Worm (Caenorhabditis elegans) whole organism, young adult: ENCODE measurements around the gene mrpl-39.
A peak's percentile ranks its signal among the peaks of the same experiment; 100 is the strongest.

ENCODE experiments used
- B0261.1 ChIP-seq: sonication (generic microtip); optimal IDR thresholded peaks from 2 replicates; lab custom pipeline; 2016; ENCODE audit warnings: mild to moderate bottlenecking, missing genetic modification characterization, moderate library complexity, missing compliant biosample characterization
- C06A6.2 ChIP-seq: fragments of 200-800 bp; sonication (Bioruptor generic); conservative IDR thresholded peaks from 2 replicates; pipeline ENCODE4 v1.3.6; 2022; ENCODE audit warnings: missing genetic modification characterization, missing compliant biosample characterization
- C17E4.6 ChIP-seq: fragments of 200-800 bp; sonication (Bioruptor generic); IDR thresholded peaks from 2 replicates; pipeline ENCODE4 v1.3.6; 2022; ENCODE audit warnings: missing genetic modification reagents, missing genetic modification characterization, missing compliant biosample characterization
- D2030.7 ChIP-seq: fragments of 200-800 bp; sonication (Bioruptor generic); IDR thresholded peaks from 2 replicates; pipeline ENCODE4 v1.3.6; 2022; ENCODE audit warnings: missing genetic modification reagents, missing genetic modification characterization, missing compliant biosample characterization
- F33H1.4 ChIP-seq: fragments of 200-800 bp; sonication (Bioruptor generic); IDR thresholded peaks from 2 replicates; pipeline ENCODE4 v1.3.6; 2022; ENCODE audit warnings: missing genetic modification reagents, missing genetic modification characterization, missing compliant biosample characterization
- F37B4.10 ChIP-seq: fragments of 200-800 bp; sonication (Bioruptor generic); IDR thresholded peaks from 2 replicates; pipeline ENCODE4 v1.3.6; 2022; ENCODE audit warnings: missing genetic modification characterization, missing compliant biosample characterization
- F49E8.2 ChIP-seq: sonication (generic microtip); optimal IDR thresholded peaks from 3 replicates; lab custom pipeline; 2017; ENCODE audit warnings: missing genetic modification characterization, mild to moderate bottlenecking, missing compliant biosample characterization, antibody characterized with exemption, moderate library complexity; ENCODE audit not compliant: insufficient read depth
- F57A8.1 ChIP-seq: fragments of 200-800 bp; sonication (Bioruptor generic); optimal IDR thresholded peaks from 2 replicates; lab custom pipeline; 2018; ENCODE audit warnings: mild to moderate bottlenecking, missing genetic modification characterization, moderate library complexity, missing compliant biosample characterization
- K11D2.4 ChIP-seq: fragments of 200-800 bp; sonication (Bioruptor generic); IDR thresholded peaks from 2 replicates; pipeline ENCODE4 v1.3.6; 2022; ENCODE audit warnings: missing genetic modification reagents, missing genetic modification characterization, missing compliant biosample characterization
- Y67H2A.10 ChIP-seq: fragments of 200-800 bp; sonication (Bioruptor generic); conservative IDR thresholded peaks from 2 replicates; pipeline ENCODE4 v1.3.6; 2022; ENCODE audit warnings: missing genetic modification reagents, missing genetic modification characterization, missing compliant biosample characterization
- Y79H2A.3 ChIP-seq: fragments of 200-800 bp; sonication (Bioruptor generic); conservative IDR thresholded peaks from 2 replicates; pipeline ENCODE4 v1.3.6; 2022; ENCODE audit warnings: missing genetic modification reagents, missing genetic modification characterization, missing compliant biosample characterization
- akir-1 ChIP-seq: fragments of 200-800 bp; sonication (Bioruptor generic); optimal IDR thresholded peaks from 2 replicates; lab custom pipeline; 2018; ENCODE audit warnings: mild to moderate bottlenecking, missing genetic modification characterization, moderate library complexity, missing compliant biosample characterization
- aptf-2 ChIP-seq: fragments of 200-800 bp; sonication (Bioruptor generic); conservative IDR thresholded peaks from 2 replicates; pipeline ENCODE4 v1.3.6; 2022; ENCODE audit warnings: missing genetic modification reagents, missing genetic modification characterization, missing compliant biosample characterization
- athp-1 ChIP-seq: sonication (generic microtip); optimal IDR thresholded peaks from 2 replicates; lab custom pipeline; 2017; ENCODE audit warnings: mild to moderate bottlenecking, missing genetic modification characterization, missing compliant biosample characterization
- attf-3 ChIP-seq: fragments of 200-800 bp; sonication (Bioruptor generic); conservative IDR thresholded peaks from 2 replicates; pipeline ENCODE4 v1.3.6; 2022; ENCODE audit warnings: missing genetic modification reagents, missing genetic modification characterization, missing compliant biosample characterization
- bed-1 ChIP-seq: fragments of 200-800 bp; sonication (Bioruptor generic); IDR thresholded peaks from 2 replicates; pipeline ENCODE4 v1.3.6; 2022; ENCODE audit warnings: missing genetic modification reagents, missing genetic modification characterization, missing compliant biosample characterization
- ccch-3 ChIP-seq: fragments of 200-800 bp; sonication (Bioruptor generic); optimal IDR thresholded peaks from 2 replicates; lab custom pipeline; 2018; ENCODE audit warnings: mild to moderate bottlenecking, missing genetic modification characterization, missing compliant biosample characterization
- ceh-100 ChIP-seq: fragments of 200-800 bp; sonication (Bioruptor generic); IDR thresholded peaks from 2 replicates; pipeline ENCODE4 v1.3.6; 2022; ENCODE audit warnings: missing genetic modification reagents, missing genetic modification characterization, missing compliant biosample characterization
- ceh-79 ChIP-seq: sonication (generic microtip); optimal IDR thresholded peaks from 2 replicates; lab custom pipeline; 2017; ENCODE audit warnings: mild to moderate bottlenecking, missing genetic modification characterization, missing compliant biosample characterization
- gei-17 ChIP-seq: fragments of 200-800 bp; sonication (Bioruptor generic); optimal IDR thresholded peaks from 2 replicates; lab custom pipeline; 2018; ENCODE audit warnings: mild to moderate bottlenecking, missing genetic modification characterization, missing compliant biosample characterization
- hmg-20 ChIP-seq: fragments of 200-800 bp; sonication (Bioruptor generic); IDR thresholded peaks from 2 replicates; pipeline ENCODE4 v1.3.6; 2022; ENCODE audit warnings: missing genetic modification reagents, missing genetic modification characterization, missing compliant biosample characterization
- let-607 ChIP-seq, 2 experiments: fragments of 200-800 bp in 1 of 2; sonication (Bioruptor generic) in 1 of 2; sonication (generic microtip) in 1 of 2; optimal IDR thresholded peaks; 2 replicates each; lab custom pipeline; 2016 to 2018; ENCODE audit warnings: mild to moderate bottlenecking in 2 of 2, missing compliant biosample characterization in 2 of 2, missing genetic modification characterization in 2 of 2, moderate library complexity in 2 of 2, missing genotype in 1 of 2
- lin-35 ChIP-seq, 3 experiments: fragments of 150-350 bp in 2 of 3; sonication (generic microtip) in 1 of 3; optimal IDR thresholded peaks; 2 replicates each; lab custom pipeline; 2014 to 2018; ENCODE audit warnings: missing biosample characterization in 3 of 3, missing genetic modification characterization in 3 of 3, missing genetic modification reagents in 3 of 3
- lin-54 ChIP-seq: fragments of 200-800 bp; sonication (Bioruptor generic); optimal IDR thresholded peaks from 2 replicates; lab custom pipeline; 2018; ENCODE audit warnings: mild to moderate bottlenecking, missing genetic modification characterization, missing compliant biosample characterization
- madf-8 ChIP-seq: fragments of 200-800 bp; sonication (Bioruptor generic); conservative IDR thresholded peaks from 2 replicates; pipeline ENCODE4 v1.3.6; 2022; ENCODE audit warnings: missing genetic modification reagents, missing genetic modification characterization, missing compliant biosample characterization
- mel-28 ChIP-seq: sonication (generic microtip); optimal IDR thresholded peaks from 2 replicates; lab custom pipeline; 2016; ENCODE audit warnings: borderline replicate concordance, mild to moderate bottlenecking, missing genetic modification characterization, missing compliant biosample characterization
- mes-4 ChIP-seq: sonication (generic microtip); optimal IDR thresholded peaks from 2 replicates; lab custom pipeline; 2016; ENCODE audit warnings: missing genotype, missing genetic modification characterization, missing compliant biosample characterization
- mxl-1 ChIP-seq: sonication (generic microtip); optimal IDR thresholded peaks from 2 replicates; lab custom pipeline; 2016; ENCODE audit warnings: missing genetic modification characterization, missing compliant biosample characterization
- nfya-1 ChIP-seq: sonication (generic microtip); optimal IDR thresholded peaks from 2 replicates; lab custom pipeline; 2017; ENCODE audit warnings: antibody characterized with exemption, missing compliant biosample characterization, missing genetic modification characterization, borderline replicate concordance; ENCODE audit not compliant: insufficient read depth
- nfya-2 ChIP-seq: fragments of 200-800 bp; sonication (Bioruptor generic); IDR thresholded peaks from 2 replicates; pipeline ENCODE4 v1.3.6; 2022; ENCODE audit warnings: missing genetic modification reagents, missing genetic modification characterization, missing compliant biosample characterization
- nhr-120 ChIP-seq: fragments of 200-800 bp; sonication (Bioruptor generic); IDR thresholded peaks from 2 replicates; pipeline ENCODE4 v1.3.6; 2022; ENCODE audit warnings: missing genetic modification characterization, missing compliant biosample characterization
- nhr-27 ChIP-seq: fragments of 200-800 bp; sonication (Bioruptor generic); optimal IDR thresholded peaks from 2 replicates; lab custom pipeline; 2018; ENCODE audit warnings: mild to moderate bottlenecking, missing genetic modification characterization, moderate library complexity, missing compliant biosample characterization
- nhr-80 ChIP-seq: sonication (generic microtip); optimal IDR thresholded peaks from 2 replicates; lab custom pipeline; 2016; ENCODE audit warnings: missing genetic modification characterization, missing compliant biosample characterization
- pha-4 ChIP-seq: fragments of 150-350 bp; sonication (generic microtip); optimal IDR thresholded peaks from 2 replicates; lab custom pipeline; 2014; ENCODE audit warnings: missing biosample characterization, missing genetic modification reagents, missing genetic modification characterization
- rcor-1 ChIP-seq: fragments of 200-800 bp; sonication (Bioruptor generic); IDR thresholded peaks from 2 replicates; pipeline ENCODE4 v1.3.6; 2022; ENCODE audit warnings: missing genetic modification reagents, missing genetic modification characterization, missing compliant biosample characterization
- rpc-1 ChIP-seq, 2 experiments: fragments of 150-350 bp in 1 of 2; sonication (generic microtip) in 1 of 2; optimal IDR thresholded peaks; 2 replicates each; lab custom pipeline; 2014 to 2018; ENCODE audit warnings: missing biosample characterization in 1 of 2, missing genetic modification characterization in 1 of 2, missing genetic modification reagents in 1 of 2, missing genotype in 1 of 2
- sea-2 ChIP-seq: fragments of 200-800 bp; sonication (Bioruptor generic); IDR thresholded peaks from 2 replicates; pipeline ENCODE4 v1.3.6; 2022; ENCODE audit warnings: missing genetic modification characterization, missing compliant biosample characterization
- tbx-9 ChIP-seq: sonication (generic microtip); optimal IDR thresholded peaks from 2 replicates; lab custom pipeline; 2016; ENCODE audit warnings: borderline replicate concordance, missing genetic modification characterization, inconsistent platforms, missing compliant biosample characterization
- zim-3 ChIP-seq: sonication (generic microtip); optimal IDR thresholded peaks from 2 replicates; lab custom pipeline; 2017; ENCODE audit warnings: mild to moderate bottlenecking, missing genetic modification characterization, moderate library complexity, missing compliant biosample characterization
- ztf-26 ChIP-seq: sonication (generic microtip); optimal IDR thresholded peaks from 2 replicates; lab custom pipeline; 2017; ENCODE audit warnings: missing genetic modification characterization, missing compliant biosample characterization
- ztf-6 ChIP-seq: fragments of 200-800 bp; sonication (Bioruptor generic); IDR thresholded peaks from 2 replicates; pipeline ENCODE4 v1.3.6; 2022; ENCODE audit warnings: missing genetic modification reagents, missing genetic modification characterization, missing compliant biosample characterization

The mrpl-39 gene

DNA sequence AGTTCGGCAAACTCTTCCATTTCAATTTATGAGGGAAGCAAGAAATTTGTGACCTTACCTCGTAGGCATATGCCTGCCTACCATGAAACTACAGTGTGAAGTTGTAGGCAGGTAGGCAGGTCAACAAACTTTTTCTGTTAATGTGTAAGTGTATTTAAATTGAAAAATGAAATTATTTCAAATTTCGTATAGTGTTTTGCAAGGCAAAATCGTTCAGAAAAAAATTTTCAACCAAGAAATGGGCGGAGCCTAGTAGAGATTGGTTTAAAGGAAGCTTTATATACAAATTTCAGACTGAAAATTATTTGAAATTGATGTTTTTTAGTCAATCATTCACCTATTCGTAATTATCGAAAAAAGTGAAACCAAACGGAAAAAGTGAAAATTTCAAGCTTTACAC lies 36.5 kb downstream of the mrpl-39 start:
- TF ChIP-seq K11D2.4 (GFP tag; lab: Robert Waterston, UW) (no peak), ceh-100 (GFP tag; lab: Robert Waterston, UW) (no peak), nhr-80 (tag; lab: Kevin White, UChicago) (no peak), athp-1 (tag; lab: Kevin White, UChicago) (no peak), mxl-1 (no peak), nhr-120 (GFP tag; lab: Robert Waterston, UW) (no peak), ztf-6 (no peak), rpc-1 (optimal IDR thresholded peaks at IDR 0.05; lab: Kevin White, UChicago) (no peak), rpc-1 (tag; optimal IDR thresholded peaks at IDR 0.05; lab: Kevin White, UChicago) (no peak), pha-4 (no peak), F37B4.10 (GFP tag; lab: Robert Waterston, UW) (no peak), tbx-9 (no peak), rcor-1 (GFP tag; lab: Robert Waterston, UW) (no peak), ccch-3 (no peak), Y79H2A.3 (GFP tag; lab: Robert Waterston, UW) (no peak), aptf-2 (no peak)
- TF ChIP-seq, all 124 proteins: peak for 0

DNA sequence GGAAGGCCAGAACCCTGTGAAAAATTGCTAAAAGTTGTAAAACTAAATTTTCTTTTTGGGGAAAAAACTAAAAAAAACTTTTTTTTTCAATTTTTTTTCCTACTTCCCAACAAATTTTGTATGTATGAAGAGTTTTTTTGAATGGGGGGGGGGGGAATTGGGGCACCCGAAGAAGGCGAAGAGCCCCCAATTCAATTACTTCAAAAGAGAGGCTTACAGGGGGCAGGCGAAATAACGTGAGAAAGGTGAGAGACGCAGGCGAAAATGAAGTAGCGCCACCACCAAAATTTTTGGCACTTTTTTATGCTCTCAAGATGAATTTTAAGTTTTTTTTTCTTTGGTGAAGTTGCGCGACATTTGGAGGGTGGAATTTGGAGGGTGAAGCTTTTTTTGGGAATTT lies 41.6 kb downstream of the mrpl-39 start:
- TF ChIP-seq lin-35 (GFP tag; optimal IDR thresholded peaks at IDR 0.05; lab: Kevin White, UChicago) (no peak), C17E4.6 (GFP tag; lab: Robert Waterston, UW) (no peak), nhr-80 (tag; lab: Kevin White, UChicago) (no peak), mel-28 (tag; lab: Kevin White, UChicago) (no peak), athp-1 (tag; lab: Kevin White, UChicago) (peak; percentile 6), ztf-26 (tag; lab: Kevin White, UChicago) (no peak), hmg-20 (GFP tag; lab: Robert Waterston, UW) (no peak)

ce11 chrV:1864997-1865396 lies 43.6 kb downstream of the mrpl-39 start:
- TF ChIP-seq attf-3 (GFP tag; lab: Robert Waterston, UW) = no peak
- TF ChIP-seq K11D2.4 (GFP tag; lab: Robert Waterston, UW) = no peak
- TF ChIP-seq mel-28 (tag; lab: Kevin White, UChicago) = no peak
- no peak for TF ChIP-seq rpc-1 (optimal IDR thresholded peaks at IDR 0.05; lab: Kevin White, UChicago)
- TF ChIP-seq rpc-1 (tag; optimal IDR thresholded peaks at IDR 0.05; lab: Kevin White, UChicago) = no peak
- no peak for TF ChIP-seq C06A6.2 (GFP tag; lab: Robert Waterston, UW)
- TF ChIP-seq Y67H2A.10 = no peak

DNA sequence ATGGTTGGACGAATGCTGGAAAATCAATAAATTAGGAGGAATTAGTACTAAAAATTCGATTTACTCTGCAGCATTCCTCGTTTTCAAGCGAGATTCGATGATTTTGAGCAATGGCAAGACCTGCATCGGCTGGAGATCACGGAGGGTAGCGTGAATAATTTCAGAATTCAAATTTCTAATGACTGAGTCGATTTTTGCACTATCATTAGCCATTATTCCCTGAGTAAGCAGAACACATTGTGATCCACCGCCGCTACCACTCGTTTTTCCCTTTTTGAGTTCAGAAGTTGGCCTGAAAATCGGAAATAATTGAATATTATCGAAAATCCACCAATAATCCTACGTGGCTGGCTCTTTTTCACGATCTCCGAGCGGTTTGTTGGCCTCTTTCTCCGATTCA lies 46.6 kb downstream of the mrpl-39 start:
- TF ChIP-seq madf-8 (no peak), ceh-79 (tag; lab: Kevin White, UChicago) (no peak), nhr-27 (tag; lab: Kevin White, UChicago) (no peak), lin-54 (GFP tag; lab: Kevin White, UChicago) (no peak), nhr-80 (tag; lab: Kevin White, UChicago) (no peak), D2030.7 (GFP tag; lab: Robert Waterston, UW) (no peak), mes-4 (no peak), F33H1.4 (GFP tag; lab: Robert Waterston, UW) (no peak), bed-1 (no peak), let-607 (tag; optimal IDR thresholded peaks at IDR 0.05; lab: Kevin White, UChicago) (no peak), sea-2 (GFP tag; lab: Robert Waterston, UW) (no peak), F57A8.1 (no peak), B0261.1 (no peak), F49E8.2 (tag; lab: Kevin White, UChicago) (no peak), nfya-1 (no peak), Y79H2A.3 (GFP tag; lab: Robert Waterston, UW) (no peak), gei-17 (no peak), nfya-2 (no peak), akir-1 (GFP tag; lab: Kevin White, UChicago) (no peak), zim-3 (tag; lab: Kevin White, UChicago) (no peak)
